Worm (Caenorhabditis elegans): ENCODE measurements around the gene F23B12.7.

DNA sequence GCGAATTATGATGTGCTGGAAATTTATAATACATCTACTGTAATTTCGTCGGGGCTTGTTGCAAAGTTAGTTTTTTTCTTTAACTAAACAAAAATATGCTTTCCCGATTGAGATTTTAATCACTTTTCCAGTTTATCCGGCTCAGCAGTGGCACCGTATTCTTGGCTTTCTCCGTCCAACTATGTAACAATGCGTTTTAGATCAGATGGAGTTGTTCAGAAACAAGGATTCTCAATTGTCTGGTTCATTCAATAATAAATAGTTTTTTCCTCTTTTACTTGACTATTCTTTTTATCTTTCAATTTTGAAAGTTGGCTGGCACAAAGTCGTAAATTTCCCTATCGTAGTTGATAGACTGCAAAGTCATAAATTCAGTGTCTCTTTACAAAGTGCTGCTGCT is 24.6 kb downstream of the F23B12.7 start, which contains the start of gene clec-56:
- no peak for TF ChIP-seq dao-5 (tag; optimal IDR thresholded peaks at IDR 0.05)
- TF ChIP-seq him-1 (tag; optimal IDR thresholded peaks at IDR 0.05), result no peak
